Fruit fly (Drosophila melanogaster): ENCODE data around the gene stwl.

DNA sequence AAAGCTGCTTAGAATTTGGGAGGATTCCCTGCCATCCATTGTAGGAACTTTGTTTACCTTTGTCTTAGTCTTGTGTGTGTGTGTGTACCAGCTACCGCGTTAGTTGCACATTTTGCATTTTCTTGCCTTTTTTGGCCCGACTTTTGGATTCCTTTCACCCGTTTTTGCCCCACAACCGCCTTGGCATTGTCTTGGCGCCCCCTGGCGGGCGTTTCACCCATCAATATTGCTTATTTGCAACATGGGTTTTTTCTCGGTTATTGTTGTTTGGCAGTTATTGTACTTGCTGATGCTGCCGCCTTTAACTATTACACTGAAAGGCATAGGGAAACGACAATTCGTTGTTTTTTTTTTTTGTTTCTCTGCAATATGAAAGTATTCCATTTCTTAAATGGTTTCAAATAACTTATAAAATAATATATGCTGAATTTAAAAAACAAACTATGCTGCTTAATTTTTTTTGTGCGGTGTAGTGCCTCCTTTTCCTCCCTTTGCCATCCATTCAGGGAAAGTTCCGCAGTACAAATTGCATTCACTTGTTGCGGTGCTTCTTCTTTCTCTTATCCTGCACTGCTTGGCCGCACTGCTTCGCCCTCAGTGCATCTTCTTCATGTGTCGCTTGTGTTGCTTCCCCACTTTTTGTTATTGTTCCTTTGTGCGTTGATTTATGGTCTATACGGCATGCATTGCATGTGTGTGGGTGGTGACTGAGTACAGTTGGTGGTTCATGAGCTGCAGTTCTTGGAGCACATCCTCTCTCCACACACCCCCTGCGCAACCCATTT, 53.0 kb downstream of the stwl start:
- TF ChIP-seq kay (GFP tag; ENCODE audit: borderline replicate concordance) (no peak), bab1 (GFP tag; optimal IDR thresholded peaks at IDR 0.05) (no peak)

Data from whole organism, adult.